Worm (Caenorhabditis elegans) whole organism, midembryonic: ENCODE results near the gene B0361.4.

Experiments used
- T22C8.4 ChIP-seq: fragments of 200-800 bp; sonication (Bioruptor generic); IDR thresholded peaks from 2 replicates; pipeline ENCODE4 v1.3.6; 2022; ENCODE audit warnings: missing genetic modification characterization, missing compliant biosample characterization
- cog-1 ChIP-seq: sonication (generic microtip); optimal IDR thresholded peaks from 2 replicates; lab custom pipeline; 2016; ENCODE audit warnings: missing genetic modification characterization, missing compliant biosample characterization
- flt-1 ChIP-seq: fragments of 200-800 bp; sonication (Bioruptor generic); IDR thresholded peaks from 2 replicates; pipeline ENCODE4 v1.3.6; 2022; ENCODE audit warnings: missing genetic modification characterization, missing compliant biosample characterization
- klf-2 ChIP-seq: fragments of 200-800 bp; sonication (Bioruptor generic); conservative IDR thresholded peaks from 2 replicates; pipeline ENCODE4 v1.3.6; 2022; ENCODE audit warnings: missing genetic modification reagents, missing genetic modification characterization, missing compliant biosample characterization
- med-1 ChIP-seq: sonication (generic microtip); optimal IDR thresholded peaks from 2 replicates; lab custom pipeline; 2017; ENCODE audit warnings: missing genetic modification characterization, mild to moderate bottlenecking, missing compliant biosample characterization, antibody characterized with exemption, missing genetic modification reagents; ENCODE audit not compliant: insufficient read depth
- ref-1 ChIP-seq: fragments of 200-800 bp; sonication (Bioruptor generic); conservative IDR thresholded peaks from 2 replicates; pipeline ENCODE4 v1.3.6; 2022; ENCODE audit warnings: missing genetic modification reagents, missing genetic modification characterization, missing compliant biosample characterization
- tab-1 ChIP-seq: fragments of 200-800 bp; sonication (Bioruptor generic); IDR thresholded peaks from 2 replicates; pipeline ENCODE4 v1.3.6; 2022; ENCODE audit warnings: missing genetic modification characterization, missing compliant biosample characterization
- ztf-23 ChIP-seq: fragments of 200-800 bp; sonication (Bioruptor generic); IDR thresholded peaks from 2 replicates; pipeline ENCODE4 v1.3.6; 2022; ENCODE audit warnings: missing genetic modification reagents, missing genetic modification characterization, missing compliant biosample characterization
- ztf-29 ChIP-seq: fragments of 200-800 bp; sonication (Bioruptor generic); IDR thresholded peaks from 2 replicates; pipeline ENCODE4 v1.3.6; 2022; ENCODE audit warnings: missing genetic modification reagents, missing genetic modification characterization, missing compliant biosample characterization

Gene B0361.4

ce11 chrIII:7226607-7227006, 32.2 kb upstream of the B0361.4 start, which contains the start of gene hsp-75:
hsp-75 (minus strand) TSS chrIII:7226707.
- TF ChIP-seq med-1 = no peak
- no peak for TF ChIP-seq ref-1 (GFP tag; lab: Robert Waterston, UW)
- no peak for TF ChIP-seq cog-1 (tag; lab: Kevin White, UChicago)
- no peak for TF ChIP-seq klf-2 (GFP tag; lab: Robert Waterston, UW)
- TF ChIP-seq tab-1 = no peak
- TF ChIP-seq flt-1 (GFP tag; lab: Robert Waterston, UW) = no peak
- no peak for TF ChIP-seq T22C8.4
- TF ChIP-seq ztf-23 (GFP tag; lab: Robert Waterston, UW) = no peak

DNA sequence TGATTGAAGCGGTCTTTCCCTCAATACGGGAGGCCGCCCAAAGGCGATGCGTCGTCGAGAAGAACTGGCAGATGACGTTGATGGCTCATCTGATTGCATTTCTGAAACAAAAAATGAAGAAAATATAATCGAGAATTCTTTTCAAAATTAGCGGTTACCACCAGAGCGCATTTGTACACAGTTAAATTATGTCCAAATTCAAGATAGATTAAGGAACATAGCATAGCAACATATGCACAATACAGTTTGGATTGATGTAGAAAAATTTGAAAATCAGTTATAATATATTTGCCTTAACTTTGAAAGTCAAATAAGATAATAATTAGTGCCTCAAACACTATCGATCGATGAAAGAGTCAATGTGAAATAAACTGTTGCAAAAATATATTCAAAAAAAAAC, 29.1 kb upstream of the B0361.4 start, which contains the start of gene R151.8:
Gene R151.8, minus strand, starts transcription at position 101 of the 400 bp plus-strand sequence.
- TF ChIP-seq T22C8.4 = no peak

- TF ChIP-seq med-1 (no peak), ztf-29 (GFP tag; lab: Robert Waterston, UW) (no peak), cog-1 (tag; lab: Kevin White, UChicago) (no peak), T22C8.4 (no peak), klf-2 (GFP tag; lab: Robert Waterston, UW) (no peak), flt-1 (GFP tag; lab: Robert Waterston, UW) (no peak), tab-1 (no peak), ztf-23 (GFP tag; lab: Robert Waterston, UW) (no peak), ref-1 (GFP tag; lab: Robert Waterston, UW) (no peak)
Observed at ce11 chrIII:7230841-7231240, 27.9 kb upstream of the B0361.4 start, which contains the start of gene R151.10. R151.10 (minus strand) TSS chrIII:7230941.

- TF ChIP-seq cog-1 (tag; lab: Kevin White, UChicago) = no peak
- no peak for TF ChIP-seq tab-1
- no peak for TF ChIP-seq ztf-23 (GFP tag; lab: Robert Waterston, UW)
- TF ChIP-seq med-1 = no peak
- TF ChIP-seq T22C8.4 = no peak
Observed at ce11 chrIII:7232782-7233181, 26.0 kb upstream of the B0361.4 start, which contains the start of gene adr-2. adr-2 (minus strand) TSS chrIII:7232882.

DNA sequence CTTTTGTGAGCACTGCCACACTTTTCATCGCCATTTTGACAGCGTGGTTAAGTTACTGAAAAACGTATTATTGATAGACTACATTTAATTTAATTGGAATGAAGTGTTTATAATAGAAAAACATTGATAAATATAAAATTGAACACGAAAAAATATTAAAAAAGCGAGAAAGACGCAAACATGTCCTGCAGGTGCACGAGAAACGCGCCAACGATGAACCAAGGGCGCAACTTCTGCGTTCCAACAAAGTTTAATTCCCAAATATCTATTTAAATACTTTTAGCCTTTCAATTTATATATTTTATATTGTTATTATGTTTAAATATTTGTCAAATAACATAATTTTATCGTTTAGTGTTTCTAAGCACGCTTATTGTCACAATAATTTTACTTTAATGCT, 24.6 kb upstream of the B0361.4 start, which contains the start of gene ndus-8:
Gene ndus-8, minus strand, starts transcription at position 55 of the 400 bp plus-strand sequence.
- no peak for TF ChIP-seq tab-1
- TF ChIP-seq klf-2 (GFP tag; lab: Robert Waterston, UW) = no peak
- no peak for TF ChIP-seq ztf-23 (GFP tag; lab: Robert Waterston, UW)
- TF ChIP-seq cog-1 (tag; lab: Kevin White, UChicago) = peak; percentile 21
- TF ChIP-seq ref-1 (GFP tag; lab: Robert Waterston, UW) = no peak
- TF ChIP-seq med-1 = no peak
- no peak for TF ChIP-seq T22C8.4

DNA sequence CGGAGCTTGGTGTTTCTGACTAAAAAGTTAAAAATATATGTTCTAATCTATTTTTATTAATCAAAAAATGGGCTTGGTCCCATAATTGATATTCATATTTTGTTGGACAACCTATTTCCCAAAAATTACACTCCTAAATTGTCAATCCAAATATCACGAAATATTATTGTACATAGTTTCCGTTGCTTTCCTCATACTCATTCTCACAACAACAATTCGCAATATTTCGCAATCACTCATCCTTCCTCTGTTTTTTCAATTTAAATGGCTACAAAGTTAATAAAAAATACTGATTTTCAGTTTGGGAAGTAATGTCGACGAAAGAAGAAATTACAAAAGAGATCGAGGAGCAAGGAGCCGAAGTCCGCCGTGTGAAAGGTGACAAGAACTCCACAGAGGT, 20.1 kb upstream of the B0361.4 start, which contains the start of gene pars-1:
Gene pars-1, plus strand, starts transcription at position 301 of the 400 bp plus-strand sequence.
- TF ChIP-seq ztf-23 (GFP tag; lab: Robert Waterston, UW) (no peak), ztf-29 (GFP tag; lab: Robert Waterston, UW) (no peak), med-1 (no peak), tab-1 (no peak), T22C8.4 (no peak), klf-2 (GFP tag; lab: Robert Waterston, UW) (no peak), ref-1 (GFP tag; lab: Robert Waterston, UW) (no peak), flt-1 (GFP tag; lab: Robert Waterston, UW) (no peak), cog-1 (tag; lab: Kevin White, UChicago) (no peak)

ce11 chrIII:7239416-7239815, 19.4 kb upstream of the B0361.4 start:
- TF ChIP-seq T22C8.4 = no peak
- TF ChIP-seq tab-1 = no peak
- no peak for TF ChIP-seq ztf-29 (GFP tag; lab: Robert Waterston, UW)
- TF ChIP-seq ztf-23 (GFP tag; lab: Robert Waterston, UW) = no peak
- no peak for TF ChIP-seq klf-2 (GFP tag; lab: Robert Waterston, UW)
- TF ChIP-seq ref-1 (GFP tag; lab: Robert Waterston, UW) = no peak
- TF ChIP-seq flt-1 (GFP tag; lab: Robert Waterston, UW) = no peak
- no peak for TF ChIP-seq cog-1 (tag; lab: Kevin White, UChicago)
- no peak for TF ChIP-seq med-1

- no peak for TF ChIP-seq med-1
- no peak for TF ChIP-seq ztf-23 (GFP tag; lab: Robert Waterston, UW)
- no peak for TF ChIP-seq T22C8.4
- TF ChIP-seq cog-1 (tag; lab: Kevin White, UChicago) = no peak
- TF ChIP-seq klf-2 (GFP tag; lab: Robert Waterston, UW) = no peak
- no peak for TF ChIP-seq ref-1 (GFP tag; lab: Robert Waterston, UW)
- TF ChIP-seq tab-1 = no peak
Observed at ce11 chrIII:7241065-7241464, 17.7 kb upstream of the B0361.4 start, which contains the start of gene ztf-31. ztf-31 (plus strand) TSS chrIII:7241365.

ce11 chrIII:7242988-7243387, 15.8 kb upstream of the B0361.4 start, which contains the start of gene osm-10:
osm-10 (plus strand) TSS chrIII:7243280.
- TF ChIP-seq tab-1 = no peak
- no peak for TF ChIP-seq klf-2 (GFP tag; lab: Robert Waterston, UW)
- no peak for TF ChIP-seq ref-1 (GFP tag; lab: Robert Waterston, UW)
- no peak for TF ChIP-seq med-1

DNA sequence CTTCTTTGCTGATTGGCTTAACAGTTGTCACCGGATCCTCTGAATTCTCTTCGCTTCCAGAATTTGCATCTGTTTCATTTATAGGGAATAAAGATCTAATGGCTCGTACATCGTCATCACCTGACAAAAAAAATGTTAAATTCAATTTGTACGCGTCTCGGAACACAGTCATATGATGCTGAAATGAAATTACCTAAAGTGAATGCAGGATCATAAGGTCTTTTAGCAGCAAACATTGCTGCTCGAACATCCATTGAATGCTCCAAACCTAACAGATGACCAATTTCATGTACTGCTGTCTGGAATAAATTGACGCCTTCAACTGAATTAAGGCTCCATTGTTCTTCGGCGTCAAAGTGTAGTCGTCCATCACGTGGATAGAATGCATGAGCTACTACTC, 12.4 kb upstream of the B0361.4 start:
- TF ChIP-seq med-1 (no peak), ztf-29 (GFP tag; lab: Robert Waterston, UW) (no peak), tab-1 (no peak), ref-1 (GFP tag; lab: Robert Waterston, UW) (no peak), cog-1 (tag; lab: Kevin White, UChicago) (no peak), ztf-23 (GFP tag; lab: Robert Waterston, UW) (no peak), klf-2 (GFP tag; lab: Robert Waterston, UW) (no peak), T22C8.4 (no peak), flt-1 (GFP tag; lab: Robert Waterston, UW) (no peak)
